Fruit fly (Drosophila melanogaster) whole organism, pupa: ENCODE measurements around the gene CG2147.

Experiments used
- CG10348 ChIP-seq: fragments of 200-800 bp; sonication (Bioruptor generic); IDR thresholded peaks from 2 replicates; pipeline ENCODE4 v1.3.6; 2022; ENCODE audit warnings: missing biosample characterization, missing genetic modification characterization
- CG12605 ChIP-seq: fragments of 200-800 bp; sonication (Bioruptor generic); IDR thresholded peaks from 2 replicates; pipeline ENCODE4 v1.3.6; 2022; ENCODE audit warnings: missing biosample characterization, missing genetic modification characterization
- CG13204 ChIP-seq: fragments of 200-800 bp; sonication (Bioruptor generic); optimal IDR thresholded peaks from 2 replicates; lab custom pipeline; 2018; ENCODE audit warnings: missing biosample characterization, mild to moderate bottlenecking, missing genetic modification characterization, moderate library complexity
- CG14655 ChIP-seq: fragments of 200-800 bp; sonication (Bioruptor generic); optimal IDR thresholded peaks from 3 replicates; lab custom pipeline; 2017; ENCODE audit warnings: mild to moderate bottlenecking, missing biosample characterization, missing genetic modification reagents, missing genetic modification characterization
- CG15710 ChIP-seq: fragments of 200-800 bp; sonication (Bioruptor generic); optimal IDR thresholded peaks from 2 replicates; lab custom pipeline; 2018; ENCODE audit warnings: missing biosample characterization, mild to moderate bottlenecking, missing genetic modification characterization, moderate library complexity
- CG17806 ChIP-seq: fragments of 200-800 bp; sonication (Bioruptor generic); optimal IDR thresholded peaks from 2 replicates; lab custom pipeline; 2018; ENCODE audit warnings: missing biosample characterization, mild to moderate bottlenecking, missing genetic modification characterization, moderate library complexity
- CG32121 ChIP-seq: fragments of 200-800 bp; sonication (Bioruptor generic); IDR thresholded peaks from 2 replicates; pipeline ENCODE4 v1.3.6; 2022; ENCODE audit warnings: missing biosample characterization, missing genetic modification characterization
- CG34367 ChIP-seq: fragments of 200-800 bp; sonication (Bioruptor generic); optimal IDR thresholded peaks from 2 replicates; lab custom pipeline; 2018; ENCODE audit warnings: missing biosample characterization, mild to moderate bottlenecking, missing genetic modification characterization
- CG4496 ChIP-seq: fragments of 200-800 bp; sonication (Bioruptor generic); IDR thresholded peaks from 3 replicates; pipeline ENCODE4 v1.3.6; 2022; ENCODE audit warnings: missing biosample characterization, missing genetic modification characterization
- CG8159 ChIP-seq: fragments of 200-800 bp; sonication (Bioruptor generic); optimal IDR thresholded peaks from 3 replicates; lab custom pipeline; 2018; ENCODE audit warnings: missing biosample characterization, mild to moderate bottlenecking, missing genetic modification characterization, moderate library complexity
- CG8301 ChIP-seq: fragments of 200-800 bp; sonication (Bioruptor generic); optimal IDR thresholded peaks from 2 replicates; lab custom pipeline; 2018; ENCODE audit warnings: missing biosample characterization, mild to moderate bottlenecking, missing genetic modification characterization
- CG9948 ChIP-seq: fragments of 200-800 bp; sonication (Bioruptor generic); optimal IDR thresholded peaks from 2 replicates; lab custom pipeline; 2018; ENCODE audit warnings: missing biosample characterization, mild to moderate bottlenecking, missing genetic modification characterization, moderate library complexity
- D1 ChIP-seq: fragments of 200-800 bp; sonication (Bioruptor generic); optimal IDR thresholded peaks from 2 replicates; lab custom pipeline; 2018; ENCODE audit warnings: missing biosample characterization, mild to moderate bottlenecking, missing genetic modification characterization, moderate library complexity
- EcR ChIP-seq: fragments of 200-800 bp; sonication (Bioruptor generic); optimal IDR thresholded peaks from 3 replicates; lab custom pipeline; 2019; ENCODE audit warnings: missing biosample characterization, missing genetic modification characterization, mild to moderate bottlenecking, moderate library complexity, missing genetic modification reagents
- Ets98B ChIP-seq: fragments of 200-800 bp; sonication (Bioruptor generic); IDR thresholded peaks from 2 replicates; pipeline ENCODE4 v1.3.6; 2022; ENCODE audit warnings: missing biosample characterization, missing genetic modification characterization
- Pif1A ChIP-seq: fragments of 200-800 bp; sonication (Bioruptor generic); optimal IDR thresholded peaks from 3 replicates; lab custom pipeline; 2016; ENCODE audit warnings: missing biosample characterization, missing genetic modification characterization
- Pif1B ChIP-seq: fragments of 200-800 bp; sonication (Bioruptor generic); optimal IDR thresholded peaks from 3 replicates; lab custom pipeline; 2016; ENCODE audit warnings: missing biosample characterization, missing genetic modification characterization
- Snoo ChIP-seq: fragments of 200-800 bp; sonication (Bioruptor generic); optimal IDR thresholded peaks from 3 replicates; lab custom pipeline; 2017; ENCODE audit warnings: missing biosample characterization, mild to moderate bottlenecking, missing genetic modification characterization, inconsistent platforms
- fd96Ca ChIP-seq: fragments of 200-800 bp; sonication (Bioruptor generic); IDR thresholded peaks from 3 replicates; pipeline ENCODE4 v1.3.6; 2022; ENCODE audit warnings: missing biosample characterization, missing genetic modification characterization
- gl ChIP-seq: fragments of 200-800 bp; sonication (Bioruptor generic); optimal IDR thresholded peaks from 2 replicates; lab custom pipeline; 2018; ENCODE audit warnings: missing biosample characterization, mild to moderate bottlenecking, missing genetic modification characterization
- rn ChIP-seq: fragments of 200-800 bp; sonication (Bioruptor generic); IDR thresholded peaks from 2 replicates; pipeline ENCODE4 v1.3.6; 2022; ENCODE audit warnings: missing biosample characterization, missing genetic modification characterization

CG2147 gene

DNA sequence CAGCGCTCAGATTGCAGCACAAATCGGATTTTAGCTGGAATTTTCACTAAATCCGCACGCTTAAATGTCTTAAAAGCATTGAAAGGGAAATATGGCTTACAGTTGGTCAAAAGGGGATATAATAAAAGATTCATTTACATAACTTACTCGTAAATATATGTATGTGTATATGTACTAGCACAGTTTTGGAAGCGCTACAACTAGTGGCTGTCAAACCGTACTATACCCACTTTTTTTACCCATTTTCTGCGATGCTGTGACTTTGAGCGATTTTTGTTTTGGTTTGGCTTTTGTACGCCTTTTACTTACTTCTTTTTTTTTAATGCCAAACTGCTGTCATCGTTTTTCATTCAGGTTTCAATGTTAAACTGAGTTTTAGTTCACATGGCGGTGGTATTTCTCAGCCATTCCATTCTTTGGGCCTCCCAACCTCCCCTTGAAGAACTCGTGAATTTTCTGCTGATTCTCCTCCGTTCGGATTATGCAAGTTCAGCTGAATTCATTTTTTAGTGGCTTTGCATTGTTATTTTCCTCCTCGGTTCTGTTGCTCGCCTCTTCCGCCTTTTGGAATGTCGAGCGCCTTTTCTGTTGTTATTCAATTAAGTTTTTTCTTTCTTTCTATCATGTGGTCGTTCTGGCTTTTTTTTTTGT is 6.4 kb upstream of the CG2147 start:
- TF ChIP-seq CG15710 (tag; lab: Kevin White, UChicago) (no peak), Ets98B (GFP tag; lab: Robert Waterston, UW) (no peak), CG32121 (no peak), CG4496 (GFP tag; lab: Robert Waterston, UW) (no peak), gl (tag; lab: Kevin White, UChicago) (no peak), Pif1B (no peak), D1 (no peak), Snoo (tag; lab: Kevin White, UChicago) (no peak), CG8301 (tag; lab: Kevin White, UChicago) (no peak), CG14655 (no peak), Pif1A (GFP tag; lab: Kevin White, UChicago) (no peak), EcR (GFP tag; lab: Kevin White, UChicago) (no peak), CG13204 (GFP tag; lab: Kevin White, UChicago) (no peak)

DNA sequence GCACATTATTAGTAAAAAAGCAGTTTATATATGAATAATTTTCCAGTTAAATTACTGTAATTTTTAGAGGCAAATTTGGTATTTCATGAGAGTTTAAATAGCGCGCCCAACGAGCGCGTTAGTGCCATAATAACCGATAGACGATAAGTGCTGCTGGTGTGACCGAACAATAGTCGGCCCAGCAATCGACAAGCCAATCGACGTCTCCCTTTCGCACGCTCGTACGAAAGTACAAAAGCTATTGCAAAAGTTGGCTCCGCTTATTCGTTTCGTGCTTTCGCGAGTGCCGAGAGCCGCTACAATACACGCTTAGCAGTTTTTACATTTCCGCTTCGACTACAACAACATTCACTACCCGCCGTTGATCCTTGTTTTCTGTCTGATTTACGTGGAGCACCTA is 1.8 kb downstream of the CG2147 start, which contains the start of gene Trxr1:
TSS of gene Trxr1 (plus strand) at position 231 of the 400 bp plus-strand sequence.
- TF ChIP-seq CG15710 (tag; lab: Kevin White, UChicago) (peak; percentile 5), D1 (no peak), CG32121 (no peak), CG4496 (GFP tag; lab: Robert Waterston, UW) (0 out of 3 replicates have a peak, but pooled peaks have one; percentile 50), CG8159 (tag; lab: Kevin White, UChicago) (peak; percentile 16)

DNA sequence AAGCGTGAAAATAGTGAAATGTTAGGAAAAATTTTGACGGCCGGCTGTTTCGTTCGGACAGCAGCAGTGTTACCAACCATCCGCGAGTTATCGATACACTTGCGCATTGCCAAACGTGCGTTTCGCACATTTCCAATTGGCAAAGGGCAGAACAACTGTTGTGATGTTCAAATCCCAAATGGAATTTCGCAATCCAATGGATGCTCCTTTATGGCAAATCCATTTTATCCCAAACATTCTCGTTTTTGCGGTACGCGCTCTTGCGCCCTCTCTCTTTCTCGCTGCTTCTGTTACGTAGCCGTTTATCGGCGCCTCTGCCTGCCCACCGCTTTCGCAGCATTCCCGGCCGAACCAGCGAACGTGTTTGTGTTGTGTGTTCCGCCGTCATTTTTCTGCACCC is 2.8 kb downstream of the CG2147 start:
- TF ChIP-seq CG10348 (GFP tag; lab: Robert Waterston, UW) = no peak
- TF ChIP-seq CG15710 (tag; lab: Kevin White, UChicago) = no peak
- TF ChIP-seq D1 = no peak
- TF ChIP-seq Pif1B = no peak
- no peak for TF ChIP-seq CG8301 (tag; lab: Kevin White, UChicago)

DNA sequence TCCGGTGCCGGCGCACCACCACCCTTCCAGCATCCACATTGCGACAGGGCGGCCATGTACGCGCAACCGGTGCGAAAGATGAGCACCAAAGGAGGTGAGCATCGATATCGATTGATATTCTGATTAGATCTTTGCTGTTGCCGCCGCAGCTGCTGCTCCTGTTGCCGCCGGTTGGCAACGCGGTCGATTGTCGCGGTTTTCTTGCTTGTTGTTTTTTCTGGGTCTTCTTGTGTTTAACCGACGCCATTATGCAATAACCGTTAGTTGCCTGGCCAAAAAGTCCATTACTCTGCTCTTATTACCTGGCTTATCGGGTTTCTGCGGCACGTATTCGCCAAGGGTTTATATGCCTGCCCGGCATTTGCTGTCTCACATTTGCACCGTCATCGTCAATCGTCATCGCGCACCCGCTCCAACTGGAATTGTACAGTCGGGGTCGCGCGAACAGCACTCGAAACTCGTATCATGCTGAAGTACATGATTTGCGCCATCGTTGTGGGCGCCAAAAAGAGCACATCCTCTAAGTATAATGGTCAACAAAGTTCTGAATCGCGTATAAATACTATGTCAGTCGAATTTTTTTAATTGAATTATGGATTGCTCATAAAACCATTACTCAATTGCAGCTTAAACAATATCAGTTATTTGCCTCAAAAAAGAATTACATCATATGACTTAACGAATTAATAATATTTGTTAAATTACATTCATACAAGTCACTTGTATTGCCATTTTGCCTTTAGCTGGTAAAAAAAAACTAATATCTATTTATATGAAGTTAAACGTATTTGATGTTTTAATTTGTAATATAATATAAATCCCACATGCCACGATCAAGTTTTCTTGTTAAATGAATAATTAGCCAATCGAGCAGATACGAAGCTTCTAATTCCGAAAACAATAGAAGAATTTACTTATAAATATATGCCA is 3.7 kb downstream of the CG2147 start, which contains the start of gene sni:
TSS of gene sni (minus strand) at position 51 of the 930 bp plus-strand sequence.
- TF ChIP-seq CG13204 (GFP tag; lab: Kevin White, UChicago) = no peak
- peak; percentile 39 for TF ChIP-seq CG8159 (tag; lab: Kevin White, UChicago)
- no peak for TF ChIP-seq Pif1B
- no peak for TF ChIP-seq CG10348 (GFP tag; lab: Robert Waterston, UW)
- peak; percentile 41; the same call in 1 of the 2 replicates for TF ChIP-seq CG32121
- TF ChIP-seq gl (tag; lab: Kevin White, UChicago) = peak; percentile 14
- peak; percentile 39 for TF ChIP-seq CG8301 (tag; lab: Kevin White, UChicago)
- 0 out of 3 replicates have a peak, but pooled peaks have one; percentile 43 for TF ChIP-seq CG4496 (GFP tag; lab: Robert Waterston, UW)
- TF ChIP-seq CG12605 (GFP tag; lab: Robert Waterston, UW) = peak; percentile 25; the same call in 1 of the 2 replicates
- peak; percentile 29 for TF ChIP-seq CG17806
- peak; percentile 46 for TF ChIP-seq Ets98B (GFP tag; lab: Robert Waterston, UW)
- TF ChIP-seq EcR (GFP tag; lab: Kevin White, UChicago) = no peak
- peak; percentile 46 for TF ChIP-seq Pif1A (GFP tag; lab: Kevin White, UChicago)
- peak; percentile 40 for TF ChIP-seq CG9948 (tag; lab: Kevin White, UChicago)
- TF ChIP-seq CG15710 (tag; lab: Kevin White, UChicago) = peak; percentile 20
- TF ChIP-seq Snoo (tag; lab: Kevin White, UChicago) = peak; percentile 29
- no peak for TF ChIP-seq D1
- no peak for TF ChIP-seq rn (GFP tag; lab: Robert Waterston, UW)
- no peak for TF ChIP-seq CG14655
- TF ChIP-seq CG34367 (tag; lab: Kevin White, UChicago) = peak; percentile 4
- peak; percentile 11; the same call in 1 of the 3 replicates for TF ChIP-seq fd96Ca

DNA sequence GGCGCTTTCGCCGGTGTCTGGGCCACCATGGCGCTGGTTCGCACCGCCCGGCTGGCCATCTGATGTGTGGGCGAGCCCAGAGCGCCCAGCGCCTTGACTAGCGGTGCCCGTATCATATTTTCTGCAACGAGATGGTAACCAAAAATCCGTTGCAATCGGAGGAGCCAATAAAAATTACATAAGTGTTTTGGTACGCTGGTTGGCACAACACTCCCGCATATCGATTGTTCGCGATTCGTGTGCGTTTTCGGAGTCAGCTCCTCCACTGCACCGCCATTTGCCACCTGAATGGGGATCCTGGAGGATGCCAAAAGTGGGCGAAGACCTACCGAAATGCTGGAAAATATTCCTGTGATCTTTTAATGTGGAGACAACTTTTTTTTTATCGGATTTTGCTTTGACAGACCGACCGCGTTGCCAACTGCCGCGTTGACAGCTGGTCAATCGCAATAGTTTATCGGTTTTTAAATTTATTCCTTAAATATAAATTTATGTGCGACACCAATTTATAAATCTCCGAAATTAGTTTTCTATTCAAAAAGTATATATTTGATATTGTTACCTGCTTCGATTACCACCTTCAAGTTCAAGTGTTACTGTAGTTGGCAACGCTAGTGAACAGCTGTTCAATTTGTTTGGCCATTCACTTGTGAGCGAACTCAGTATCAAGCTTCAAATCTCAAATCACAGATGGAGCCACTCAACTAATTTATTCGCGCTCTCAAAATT is 10.9 kb downstream of the CG2147 start, which contains the start of gene ND-75:
TSS of gene ND-75 (minus strand) at position 420 of the 729 bp plus-strand sequence.
- no peak for TF ChIP-seq CG9948 (tag; lab: Kevin White, UChicago)
- no peak for TF ChIP-seq CG13204 (GFP tag; lab: Kevin White, UChicago)
- TF ChIP-seq Ets98B (GFP tag; lab: Robert Waterston, UW) = no peak
